Fruit fly (Drosophila melanogaster): ENCODE measurements around the gene CG43394.

Gene CG43394

dm6 chr2L:8171544-8171943, 26.0 kb downstream of the CG43394 start (continued):
- no peak for TF ChIP-seq CG6813 (GFP tag; optimal IDR thresholded peaks at IDR 0.05)
- no peak for TF ChIP-seq vnd (GFP tag; IDR thresholded peaks at IDR 0.05; ENCODE audit: partially characterized antibody)
- TF ChIP-seq CG11560 (tag; IDR thresholded peaks at IDR 0.05), result no peak
- 0 out of 4 replicates have a peak, but pooled peaks have one; percentile 64 for TF ChIP-seq chinmo (GFP tag; IDR thresholded peaks at IDR 0.05; ENCODE audit: partially characterized antibody)
- no peak for TF ChIP-seq oc (tag; optimal IDR thresholded peaks at IDR 0.05)
- TF ChIP-seq Rfx (GFP tag; IDR thresholded peaks at IDR 0.05), result 0 out of 2 replicates have a peak, but pooled peaks have one; percentile 7
- no peak for TF ChIP-seq Nf-YC (tag; optimal IDR thresholded peaks at IDR 0.05)
- no peak for TF ChIP-seq dati (GFP tag; IDR thresholded peaks at IDR 0.05)
- no peak for TF ChIP-seq ewg (GFP tag; optimal IDR thresholded peaks at IDR 0.05)
- TF ChIP-seq mirr (GFP tag; optimal IDR thresholded peaks at IDR 0.05), result peak; percentile 37
- no peak for TF ChIP-seq CG2889 (GFP tag; IDR thresholded peaks at IDR 0.05)
- TF ChIP-seq CG6175 (GFP tag; IDR thresholded peaks at IDR 0.05), result peak; percentile 93
- no peak for TF ChIP-seq unpg (GFP tag; optimal IDR thresholded peaks at IDR 0.05)
- no peak for TF ChIP-seq cas (GFP tag; IDR thresholded peaks at IDR 0.05)
- no peak for TF ChIP-seq ato (GFP tag; IDR thresholded peaks at IDR 0.05; ENCODE audit: partially characterized antibody)
- TF ChIP-seq Jarid2 (GFP tag; optimal IDR thresholded peaks at IDR 0.05), result no peak
- no peak for TF ChIP-seq CG10462 (GFP tag; optimal IDR thresholded peaks at IDR 0.05)
- TF ChIP-seq sens (GFP tag), result no peak
- no peak for TF ChIP-seq CG8089 (GFP tag; optimal IDR thresholded peaks at IDR 0.05)
- no peak for TF ChIP-seq H2.0 (GFP tag; IDR thresholded peaks at IDR 0.05)
- TF ChIP-seq fd96Cb (tag; optimal IDR thresholded peaks at IDR 0.05), result no peak
- TF ChIP-seq CG13287 (GFP tag; IDR thresholded peaks at IDR 0.05; ENCODE audit: partially characterized antibody), result peak; percentile 23; the same call in 1 of the 2 replicates
- TF ChIP-seq Med (GFP tag), result peak; percentile 78
- TF ChIP-seq CG14965 (GFP tag; optimal IDR thresholded peaks at IDR 0.05; ENCODE audit: borderline replicate concordance), result no peak
- TF ChIP-seq lov (optimal IDR thresholded peaks at IDR 0.05), result no peak
- TF ChIP-seq lov (GFP tag; IDR thresholded peaks at IDR 0.05), result no peak
- no peak for TF ChIP-seq odd (GFP tag; optimal IDR thresholded peaks at IDR 0.05)
- TF ChIP-seq CG11398 (GFP tag; optimal IDR thresholded peaks at IDR 0.05), result no peak
- TF ChIP-seq MESR4 (GFP tag; optimal IDR thresholded peaks at IDR 0.05), result no peak
- TF ChIP-seq gcm (GFP tag; optimal IDR thresholded peaks at IDR 0.05), result peak; percentile 79
- no peak for TF ChIP-seq ERR (GFP tag; optimal IDR thresholded peaks at IDR 0.05)
- no peak for TF ChIP-seq gfzf (GFP tag; optimal IDR thresholded peaks at IDR 0.05)
- no peak for TF ChIP-seq Ada2b (GFP tag; IDR thresholded peaks at IDR 0.05)
- no peak for TF ChIP-seq otp (GFP tag; IDR thresholded peaks at IDR 0.05)
- no peak for TF ChIP-seq CG43689 (GFP tag; IDR thresholded peaks at IDR 0.05)
- TF ChIP-seq sd (tag; optimal IDR thresholded peaks at IDR 0.05), result no peak
- no peak for TF ChIP-seq Six4 (GFP tag; optimal IDR thresholded peaks at IDR 0.05)
- no peak for TF ChIP-seq CG2120 (GFP tag; optimal IDR thresholded peaks at IDR 0.05)
- TF ChIP-seq CG11085 (GFP tag; IDR thresholded peaks at IDR 0.05), result no peak
- TF ChIP-seq Dad (GFP tag; optimal IDR thresholded peaks at IDR 0.05), result no peak
- no peak for TF ChIP-seq Opbp (GFP tag; IDR thresholded peaks at IDR 0.05; ENCODE audit: partially characterized antibody)
- no peak for TF ChIP-seq CG2129 (GFP tag; IDR thresholded peaks at IDR 0.05; ENCODE audit: partially characterized antibody)
- no peak for TF ChIP-seq crc (GFP tag; optimal IDR thresholded peaks at IDR 0.05)
- TF ChIP-seq crol (GFP tag; IDR thresholded peaks at IDR 0.05), result peak; percentile 83
- peak; percentile 49 for TF ChIP-seq klu (GFP tag; IDR thresholded peaks at IDR 0.05)
- no peak for TF ChIP-seq vfl (GFP tag; optimal IDR thresholded peaks at IDR 0.05)
- TF ChIP-seq E2f2 (GFP tag; IDR thresholded peaks at IDR 0.05), result no peak
- no peak for TF ChIP-seq Awh (GFP tag; IDR thresholded peaks at IDR 0.05)
- TF ChIP-seq CG10979 (tag; optimal IDR thresholded peaks at IDR 0.05), result no peak
- no peak for TF ChIP-seq Dip2 (GFP tag; IDR thresholded peaks at IDR 0.05)
- peak; percentile 2 for TF ChIP-seq B-H2 (GFP tag; optimal IDR thresholded peaks at IDR 0.05)
- no peak for TF ChIP-seq pho (GFP tag; optimal IDR thresholded peaks at IDR 0.05)

Measured in whole organism, embryonic.